Worm (Caenorhabditis elegans) whole organism, L4 larva: ENCODE results near the gene srh-30.

Experiments used
- F26F4.8 ChIP-seq: fragments of 200-800 bp; sonication (Bioruptor generic); conservative IDR thresholded peaks from 2 replicates; pipeline ENCODE4 v1.3.6; 2022; ENCODE audit warnings: missing genetic modification characterization, missing compliant biosample characterization
- F37D6.2 ChIP-seq: sonication (generic microtip); optimal IDR thresholded peaks from 2 replicates; lab custom pipeline; 2016; ENCODE audit warnings: mild to moderate bottlenecking, missing genetic modification characterization, missing compliant biosample characterization
- T20F7.1 ChIP-seq: fragments of 200-800 bp; sonication (Bioruptor generic); optimal IDR thresholded peaks from 2 replicates; lab custom pipeline; 2018; ENCODE audit warnings: mild to moderate bottlenecking, missing genetic modification characterization, missing compliant biosample characterization
- ZK546.5 ChIP-seq, 2 experiments: sonication (generic microtip); optimal IDR thresholded peaks; 2 replicates each; lab custom pipeline; 2017; ENCODE audit warnings: missing biosample characterization in 2 of 2, missing genetic modification characterization in 2 of 2
- aha-1 ChIP-seq: fragments of 150-350 bp; peaks from one replicate; lab custom pipeline; 2014; ENCODE audit warnings: missing biosample characterization, missing genetic modification characterization
- ama-1 ChIP-seq: fragments of 150-350 bp; optimal IDR thresholded peaks from 2 replicates; lab custom pipeline; 2014; ENCODE audit warnings: inconsistent platforms, mixed read lengths
- ceh-32 ChIP-seq: sonication (generic microtip); optimal IDR thresholded peaks from 2 replicates; lab custom pipeline; 2016; ENCODE audit warnings: mild to moderate bottlenecking, missing genetic modification characterization, missing compliant biosample characterization; ENCODE audit not compliant: poor library complexity
- ceh-44 ChIP-seq: fragments of 200-800 bp; sonication (Bioruptor generic); IDR thresholded peaks from 2 replicates; pipeline ENCODE4 v1.3.6; 2022; ENCODE audit warnings: missing genetic modification reagents, missing genetic modification characterization, missing compliant biosample characterization
- ceh-62 ChIP-seq: sonication (generic microtip); optimal IDR thresholded peaks from 2 replicates; lab custom pipeline; 2017; ENCODE audit warnings: missing biosample characterization, missing genetic modification characterization
- cey-2 ChIP-seq: sonication (generic microtip); optimal IDR thresholded peaks from 3 replicates; lab custom pipeline; 2017; ENCODE audit warnings: missing genetic modification characterization, mild to moderate bottlenecking, missing compliant biosample characterization, antibody characterized with exemption, borderline replicate concordance; ENCODE audit not compliant: insufficient read depth
- ctbp-1 ChIP-seq: fragments of 200-800 bp; sonication (Bioruptor generic); IDR thresholded peaks from 2 replicates; pipeline ENCODE4 v1.3.6; 2022; ENCODE audit warnings: missing genetic modification reagents, missing genetic modification characterization, missing compliant biosample characterization
- daf-16 ChIP-seq, 3 experiments: sonication (generic microtip); optimal IDR thresholded peaks; 2 replicates each; lab custom pipeline; 2016 to 2017; ENCODE audit warnings: missing genetic modification characterization in 3 of 3, missing genetic modification reagents in 3 of 3, mild to moderate bottlenecking in 2 of 3, missing compliant biosample characterization in 2 of 3, missing biosample characterization in 1 of 3, moderate library complexity in 1 of 3
- dmd-6 ChIP-seq: fragments of 200-800 bp; sonication (Bioruptor generic); IDR thresholded peaks from 2 replicates; pipeline ENCODE4 v1.3.6; 2022; ENCODE audit warnings: missing genetic modification reagents, missing genetic modification characterization, missing compliant biosample characterization
- hlh-11 ChIP-seq: fragments of 200-800 bp; sonication (Bioruptor generic); optimal IDR thresholded peaks from 2 replicates; lab custom pipeline; 2018; ENCODE audit warnings: mild to moderate bottlenecking, missing genetic modification characterization, missing compliant biosample characterization
- hmg-1.1 ChIP-seq: fragments of 200-800 bp; sonication (Bioruptor generic); IDR thresholded peaks from 2 replicates; pipeline ENCODE4 v1.3.6; 2022; ENCODE audit warnings: missing genetic modification reagents, missing genetic modification characterization, missing compliant biosample characterization
- lin-1 ChIP-seq: fragments of 200-800 bp; sonication (Bioruptor generic); IDR thresholded peaks from 2 replicates; pipeline ENCODE4 v1.3.6; 2022; ENCODE audit warnings: missing genetic modification reagents, missing genetic modification characterization, missing compliant biosample characterization
- lin-13 ChIP-seq: fragments of 150-350 bp; optimal IDR thresholded peaks from 2 replicates; lab custom pipeline; 2014; ENCODE audit warnings: missing biosample characterization, missing genetic modification reagents, missing genetic modification characterization
- lin-15B ChIP-seq: fragments of 150-350 bp; sonication (generic microtip); optimal IDR thresholded peaks from 3 replicates; lab custom pipeline; 2014; ENCODE audit warnings: missing biosample characterization, missing genetic modification characterization
- lir-3 ChIP-seq: sonication (generic microtip); optimal IDR thresholded peaks from 2 replicates; lab custom pipeline; 2016; ENCODE audit warnings: mild to moderate bottlenecking, missing genetic modification characterization, missing compliant biosample characterization
- lsy-2 ChIP-seq, 2 experiments: fragments of 150-350 bp in 1 of 2; sonication (generic microtip) in 1 of 2; optimal IDR thresholded peaks; 2 replicates each; lab custom pipeline; 2014 to 2017; ENCODE audit warnings: missing biosample characterization in 2 of 2, missing genetic modification characterization in 2 of 2
- mep-1 ChIP-seq: fragments of 150-350 bp; sonication (generic microtip); optimal IDR thresholded peaks from 3 replicates; lab custom pipeline; 2014; ENCODE audit warnings: missing biosample characterization, missing genetic modification characterization
- mxl-3 ChIP-seq: fragments of 200-800 bp; sonication (Bioruptor generic); optimal IDR thresholded peaks from 2 replicates; lab custom pipeline; 2018; ENCODE audit warnings: mild to moderate bottlenecking, missing genetic modification characterization, missing compliant biosample characterization
- nhr-10 ChIP-seq: fragments of 150-350 bp; optimal IDR thresholded peaks from 2 replicates; lab custom pipeline; 2014; ENCODE audit warnings: missing biosample characterization, missing genetic modification characterization
- nhr-11 ChIP-seq: fragments of 150-350 bp; optimal IDR thresholded peaks from 2 replicates; lab custom pipeline; 2014; ENCODE audit warnings: missing biosample characterization, missing genetic modification characterization
- nhr-25 ChIP-seq: sonication (generic microtip); optimal IDR thresholded peaks from 2 replicates; lab custom pipeline; 2017; ENCODE audit warnings: missing genetic modification characterization, mild to moderate bottlenecking, missing compliant biosample characterization, antibody characterized with exemption, moderate library complexity, borderline replicate concordance; ENCODE audit not compliant: insufficient read depth
- nhr-28 ChIP-seq: fragments of 150-350 bp; optimal IDR thresholded peaks from 2 replicates; lab custom pipeline; 2014; ENCODE audit warnings: missing biosample characterization, missing genetic modification characterization
- nhr-41 ChIP-seq: fragments of 200-800 bp; sonication (Bioruptor generic); IDR thresholded peaks from 2 replicates; pipeline ENCODE4 v1.3.6; 2022; ENCODE audit warnings: missing genetic modification reagents, missing genetic modification characterization, missing compliant biosample characterization
- nhr-48 ChIP-seq: sonication (generic microtip); optimal IDR thresholded peaks from 2 replicates; lab custom pipeline; 2016; ENCODE audit warnings: mild to moderate bottlenecking, missing genetic modification characterization, missing compliant biosample characterization
- set-16 ChIP-seq: fragments of 200-800 bp; sonication (Bioruptor generic); IDR thresholded peaks from 2 replicates; pipeline ENCODE4 v1.3.6; 2022; ENCODE audit warnings: missing genetic modification reagents, missing genetic modification characterization, missing compliant biosample characterization
- spr-1 ChIP-seq: sonication (generic microtip); optimal IDR thresholded peaks from 2 replicates; lab custom pipeline; 2016; ENCODE audit warnings: mild to moderate bottlenecking, missing genetic modification characterization, missing compliant biosample characterization
- unc-62 ChIP-seq, 3 experiments: fragments of 150-350 bp in 1 of 3; sonication (generic microtip); optimal IDR thresholded peaks in 2 of 3; peaks in 1 of 3; 1 replicate in 1 of 3; 2 replicates in 2 of 3; lab custom pipeline; 2014 to 2017; ENCODE audit warnings: missing biosample characterization in 3 of 3, missing genetic modification characterization in 3 of 3, missing genetic modification reagents in 3 of 3, missing genotype in 1 of 3
- zip-2 ChIP-seq: fragments of 150-350 bp; optimal IDR thresholded peaks from 2 replicates; lab custom pipeline; 2014; ENCODE audit warnings: missing biosample characterization, missing genetic modification characterization
- ztf-11 ChIP-seq: fragments of 150-350 bp; optimal IDR thresholded peaks from 2 replicates; lab custom pipeline; 2014; ENCODE audit warnings: missing biosample characterization, missing genetic modification characterization

Gene srh-30

DNA sequence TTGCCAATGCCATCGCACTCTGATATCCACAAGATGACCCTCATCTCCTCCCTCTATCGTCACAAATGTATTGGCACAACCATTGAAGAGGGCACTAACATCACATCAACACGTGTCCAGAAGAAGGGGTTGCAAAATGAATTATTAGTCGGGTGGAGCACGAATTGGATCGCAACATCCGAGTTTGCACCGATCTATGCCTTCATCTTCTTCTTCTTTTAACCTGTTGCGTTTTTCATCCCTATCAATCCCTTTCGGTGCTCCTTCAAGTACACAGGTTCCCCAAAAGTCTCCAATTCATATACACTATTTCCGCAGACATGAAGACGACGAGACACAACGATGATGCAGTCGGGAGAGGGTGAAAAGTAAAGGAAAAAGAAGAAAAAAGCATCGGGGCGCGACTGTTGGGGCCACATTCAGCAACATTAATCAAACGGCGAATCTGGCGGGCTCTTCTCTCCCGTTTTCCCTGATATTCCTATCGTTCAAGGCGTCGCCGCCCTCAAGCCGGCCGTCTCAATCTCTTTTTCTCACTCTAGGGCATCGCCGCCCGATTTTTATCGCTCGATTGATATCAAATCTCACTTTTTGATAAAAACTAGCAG lies 19.9 kb downstream of the srh-30 start:
- no peak for TF ChIP-seq lin-1 (GFP tag; lab: Robert Waterston, UW)
- TF ChIP-seq lsy-2 (tag; optimal IDR thresholded peaks at IDR 0.05; lab: Kevin White, UChicago): peak in 1 of 2 experiments; percentile 6
- TF ChIP-seq set-16 (GFP tag; lab: Robert Waterston, UW): 0 out of 2 replicates have a peak, but pooled peaks have one; percentile 11
- TF ChIP-seq ceh-32: no peak
- TF ChIP-seq hmg-1.1 (GFP tag; lab: Robert Waterston, UW): no peak
- TF ChIP-seq ztf-11 (tag; lab: Kevin White, UChicago): no peak
- peak; percentile 65 for TF ChIP-seq aha-1 (tag; lab: Kevin White, UChicago)
- TF ChIP-seq nhr-11 (tag; lab: Kevin White, UChicago): peak; percentile 25
- no peak for TF ChIP-seq zip-2 (tag; lab: Kevin White, UChicago)
- no peak for TF ChIP-seq spr-1 (tag; lab: Kevin White, UChicago)
- TF ChIP-seq nhr-41: no peak
- no peak for TF ChIP-seq ctbp-1 (GFP tag; lab: Robert Waterston, UW)
- TF ChIP-seq ceh-62 (tag; lab: Kevin White, UChicago): no peak
- TF ChIP-seq daf-16 (GFP tag; optimal IDR thresholded peaks at IDR 0.05; lab: Kevin White, UChicago): peak in 1 of 2 experiments; percentile 69
- no peak for TF ChIP-seq daf-16 (tag; optimal IDR thresholded peaks at IDR 0.05; lab: Kevin White, UChicago)
- TF ChIP-seq mxl-3 (GFP tag; lab: Kevin White, UChicago): peak; percentile 13
- peak; percentile 44 for TF ChIP-seq hlh-11

DNA sequence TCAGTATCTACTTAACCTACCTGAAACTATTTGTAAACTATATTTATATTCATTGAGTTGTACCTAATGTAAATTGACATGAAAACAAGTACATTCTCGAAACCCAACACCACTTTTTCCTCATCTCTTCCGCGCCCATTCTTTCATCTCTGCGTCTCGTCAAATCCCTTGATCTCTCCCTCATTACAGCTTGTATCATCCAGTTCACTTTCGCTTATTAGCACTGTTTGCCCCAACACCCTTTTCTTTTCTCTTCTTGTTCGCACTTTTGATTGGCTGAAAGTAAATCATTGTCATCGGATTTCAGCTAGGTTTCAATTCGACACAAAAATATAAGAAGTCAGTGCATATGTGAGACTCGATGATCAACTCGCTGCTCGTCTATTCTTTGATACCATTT lies 26.8 kb downstream of the srh-30 start, which contains the start of gene T25F10.3:
T25F10.3 (plus strand) TSS at position 308 of the 400 bp plus-strand sequence.
- no peak for TF ChIP-seq lin-13
- TF ChIP-seq ctbp-1 (GFP tag; lab: Robert Waterston, UW): no peak
- TF ChIP-seq nhr-10: no peak
- TF ChIP-seq F37D6.2: no peak
- TF ChIP-seq ZK546.5 (tag; optimal IDR thresholded peaks at IDR 0.05; lab: Kevin White, UChicago): no peak
- TF ChIP-seq, all 104 proteins: peak for 0

DNA sequence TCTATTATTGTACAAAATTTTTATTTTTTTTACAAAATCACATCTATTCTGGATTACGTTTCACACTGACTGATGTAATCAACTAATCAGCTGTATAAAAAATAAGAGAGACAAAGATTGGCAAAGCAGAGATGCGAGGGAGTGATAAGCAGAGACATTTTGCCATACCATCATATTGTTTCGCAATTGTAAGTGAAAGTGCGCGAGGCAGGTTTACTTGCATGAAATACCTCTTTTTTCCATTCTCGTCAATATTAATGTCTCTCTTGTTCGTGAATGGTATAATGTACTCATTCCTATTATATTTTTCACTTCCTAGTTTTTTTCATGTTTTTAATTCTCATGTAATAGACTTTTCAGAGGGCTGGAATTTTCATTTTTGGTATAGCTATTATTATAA lies 34.7 kb downstream of the srh-30 start:
- no peak for TF ChIP-seq lir-3 (tag; lab: Kevin White, UChicago)
- TF ChIP-seq lin-15B (tag; lab: Kevin White, UChicago): no peak
- peak; percentile 4 for TF ChIP-seq cey-2 (tag; lab: Kevin White, UChicago)
- no peak for TF ChIP-seq ama-1 (lab: Kevin White, UChicago)
- no peak for TF ChIP-seq T20F7.1 (GFP tag; lab: Kevin White, UChicago)
- peak; percentile 14 for TF ChIP-seq hlh-11
- no peak for TF ChIP-seq F26F4.8 (GFP tag; lab: Robert Waterston, UW)
- TF ChIP-seq unc-62 (GFP tag; optimal IDR thresholded peaks at IDR 0.05 in 1 of 2; lab: Kevin White, UChicago): peak in 1 of 2 experiments; percentile 71
- no peak for TF ChIP-seq unc-62 (tag; optimal IDR thresholded peaks at IDR 0.05; lab: Kevin White, UChicago)
- TF ChIP-seq nhr-25: peak; percentile 5
- TF ChIP-seq nhr-28 (tag; lab: Kevin White, UChicago): peak; percentile 18
- peak; percentile 34 for TF ChIP-seq nhr-48 (tag; lab: Kevin White, UChicago)
- no peak for TF ChIP-seq ceh-44 (GFP tag; lab: Robert Waterston, UW)
- 0 out of 2 replicates have a peak, but pooled peaks have one; percentile 10 for TF ChIP-seq dmd-6 (GFP tag; lab: Robert Waterston, UW)
- TF ChIP-seq mep-1 (tag; lab: Kevin White, UChicago): peak; percentile 22

DNA sequence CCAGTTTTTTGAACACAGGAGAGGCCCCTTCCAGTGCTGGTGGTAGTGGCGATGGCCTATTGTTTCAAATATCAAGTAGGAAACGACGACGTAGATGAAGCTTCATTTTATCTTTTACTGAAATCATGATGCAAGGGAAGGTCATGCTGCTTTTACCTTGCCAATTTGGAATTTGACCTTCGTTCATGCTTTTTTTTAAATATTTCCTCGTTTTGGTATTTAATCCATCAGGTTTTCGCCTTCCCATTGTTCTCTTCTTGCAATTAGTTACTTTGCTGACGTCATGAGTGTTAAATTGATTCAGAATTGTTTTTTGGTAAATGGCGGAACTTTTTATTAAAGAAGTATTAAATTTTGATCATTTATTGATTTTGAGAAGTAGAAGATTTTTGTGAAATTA lies 35.4 kb downstream of the srh-30 start:
- no peak for TF ChIP-seq hmg-1.1 (GFP tag; lab: Robert Waterston, UW)
- peak in 1 of 2 experiments; percentile 41 for TF ChIP-seq unc-62 (GFP tag; optimal IDR thresholded peaks at IDR 0.05 in 1 of 2; lab: Kevin White, UChicago)
- TF ChIP-seq unc-62 (tag; optimal IDR thresholded peaks at IDR 0.05; lab: Kevin White, UChicago): no peak
- TF ChIP-seq nhr-25: peak; percentile 0
- TF ChIP-seq ceh-32: no peak
